Worm (Caenorhabditis elegans): Measurements from ENCODE around the gene F14H3.14.

- TF ChIP-seq mdl-1 (tag; optimal IDR thresholded peaks at IDR 0.05) (no peak), ceh-82 (tag; optimal IDR thresholded peaks at IDR 0.05) (no peak), lin-39 (tag; optimal IDR thresholded peaks at IDR 0.05) (no peak), ZK546.5 (tag; optimal IDR thresholded peaks at IDR 0.05) (no peak), unc-39 (tag; optimal IDR thresholded peaks at IDR 0.05) (no peak), nhr-11 (tag; optimal IDR thresholded peaks at IDR 0.05) (no peak), sma-3 (GFP tag; optimal IDR thresholded peaks at IDR 0.05) (no peak)
Measured at ce11 chrV:16080678-16081077, 18.0 kb upstream of the F14H3.14 start.
